Worm (Caenorhabditis elegans) whole organism, L1 larva: ENCODE measurements around the gene C14C11.7.

Experiments
- efl-1 ChIP-seq, 4 experiments: fragments of 150-350 bp; optimal IDR thresholded peaks in 3 of 4; peaks in 1 of 4; 1 replicate in 1 of 4; 2 replicates in 3 of 4; lab custom pipeline; 2014; ENCODE audit warnings: missing biosample characterization in 2 of 4, missing genetic modification characterization in 2 of 4, missing genetic modification reagents in 2 of 4
- egl-27 ChIP-seq, 2 experiments: fragments of 150-350 bp in 1 of 2; sonication (generic microtip); optimal IDR thresholded peaks; 3 replicates each; lab custom pipeline; 2017 to 2018; ENCODE audit warnings: missing biosample characterization in 2 of 2, missing genetic modification characterization in 2 of 2, missing genetic modification reagents in 2 of 2
- nhr-28 ChIP-seq: fragments of 150-350 bp; optimal IDR thresholded peaks from 2 replicates; lab custom pipeline; 2014; ENCODE audit warnings: missing biosample characterization, missing genetic modification characterization

C14C11.7 gene

DNA sequence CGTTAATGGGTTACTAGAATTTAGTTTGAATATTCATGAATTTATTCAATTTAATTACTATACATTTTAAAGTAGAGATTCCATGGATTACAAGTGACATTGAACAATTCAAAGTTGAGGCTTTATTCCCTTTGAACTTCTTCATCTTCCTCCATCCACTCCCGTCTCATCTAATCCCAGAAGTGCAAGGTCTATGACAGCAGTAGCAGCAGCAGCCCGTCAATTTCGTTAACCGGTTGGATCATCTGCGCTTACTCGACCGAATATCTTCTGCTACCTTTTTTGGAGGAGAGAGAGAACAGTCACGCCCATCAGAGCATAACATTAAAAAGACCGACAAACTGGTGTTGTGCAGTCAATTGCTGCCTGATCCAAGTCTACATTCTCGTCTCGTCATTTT lies 48.6 kb downstream of the C14C11.7 start, which contains the start of gene M03E7.2:
Gene M03E7.2, plus strand, starts transcription at position 301 of the 400 bp plus-strand sequence.
- no peak for TF ChIP-seq efl-1 (optimal IDR thresholded peaks at IDR 0.05; lab: Kevin White, UChicago)
- peak in 1 of 2 experiments; percentile 83 for TF ChIP-seq efl-1 (GFP tag; optimal IDR thresholded peaks at IDR 0.05 in 1 of 2; lab: Kevin White, UChicago)
- no peak for TF ChIP-seq egl-27 (tag; optimal IDR thresholded peaks at IDR 0.05; lab: Kevin White, UChicago)
- no peak for TF ChIP-seq nhr-28 (tag; lab: Kevin White, UChicago)
